Fruit fly (Drosophila melanogaster): ENCODE measurements around the gene COX7B.

COX7B gene

DNA sequence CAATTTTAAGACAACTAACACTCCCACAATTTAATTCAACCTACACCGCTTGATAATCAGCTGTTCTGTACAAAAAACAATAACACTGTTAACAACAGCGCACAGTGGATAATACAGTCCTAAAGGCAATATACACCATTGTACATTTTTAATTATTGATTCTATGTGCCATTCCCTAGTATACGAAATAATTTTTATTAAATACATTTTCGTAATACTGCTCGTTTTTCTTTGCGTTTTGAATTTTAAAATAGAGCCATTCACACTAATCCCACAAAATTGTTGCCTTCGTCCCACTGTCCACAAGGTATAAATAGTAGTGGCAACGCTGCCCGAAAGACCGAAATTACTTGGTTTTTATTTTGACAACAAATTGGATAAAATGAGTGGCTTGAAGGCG is 8.3 kb downstream of the COX7B start, which contains the start of the genes Coq4 and CG32176:
Gene Coq4 (minus strand): TSS at position 67 of the 400 bp plus-strand sequence.
Gene CG32176 (plus strand): TSS at position 314 of the 400 bp plus-strand sequence.
- TF ChIP-seq CTCF (optimal IDR thresholded peaks at IDR 0.05) (no peak), CG8478 (optimal IDR thresholded peaks at IDR 0.05) (no peak)

DNA sequence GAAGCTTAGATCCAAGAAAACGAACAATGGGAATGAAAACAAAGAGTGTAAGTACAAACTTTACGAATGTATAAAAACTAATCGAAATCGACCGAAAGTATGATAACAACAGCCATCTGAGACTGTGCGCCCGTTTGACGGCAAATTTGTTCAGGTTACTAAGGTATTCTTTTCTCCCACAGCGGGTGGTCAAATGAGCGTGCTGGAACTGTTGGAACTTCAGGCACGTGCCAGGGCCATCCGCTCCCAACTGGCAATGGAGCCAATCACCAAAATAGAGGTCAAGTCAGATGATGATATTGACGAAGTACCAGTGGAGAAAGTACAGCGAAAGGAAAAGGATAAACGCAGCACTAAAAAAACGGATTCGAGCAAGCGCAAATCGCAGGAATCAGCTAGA is 11.1 kb downstream of the COX7B start, which contains the start of gene CG12229:
Gene CG12229 (minus strand): TSS at position 101 of the 400 bp plus-strand sequence.
- TF ChIP-seq CG8478 (optimal IDR thresholded peaks at IDR 0.05) (no peak), CTCF (optimal IDR thresholded peaks at IDR 0.05) (no peak)

DNA sequence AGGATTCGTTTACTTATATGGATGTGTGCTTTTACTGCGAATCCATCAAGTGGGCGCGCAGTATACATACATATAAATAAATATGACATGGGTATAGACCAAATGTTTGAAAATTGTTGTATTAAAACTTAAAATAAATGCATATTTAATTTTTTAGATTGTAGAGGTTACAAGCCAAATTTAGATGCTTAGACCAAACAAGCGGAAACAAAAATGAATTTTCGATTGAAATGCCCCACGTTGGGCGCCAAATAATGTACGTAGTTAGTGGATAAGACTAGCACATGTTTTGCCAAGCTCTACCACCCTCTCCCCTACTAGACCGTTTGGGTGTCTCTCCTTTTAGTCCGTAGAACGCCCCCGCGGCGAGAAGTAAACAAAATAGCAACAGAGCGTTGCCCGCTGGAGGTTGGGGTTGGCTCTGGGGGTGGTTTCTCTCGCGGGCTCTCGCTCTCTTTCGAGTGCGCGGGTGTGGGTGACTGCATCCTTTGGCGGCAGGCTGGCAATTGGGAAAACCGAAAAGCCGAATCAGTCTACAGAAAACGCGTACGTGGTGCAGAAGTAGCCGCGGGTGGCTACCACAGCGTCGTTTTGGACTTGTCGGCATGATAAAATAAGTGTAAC is 13.7 kb downstream of the COX7B start, which contains the start of gene CG18265:
Gene CG18265 (plus strand): TSS at position 530 of the 624 bp plus-strand sequence.
- TF ChIP-seq CG8478 (optimal IDR thresholded peaks at IDR 0.05) (no peak), CTCF (optimal IDR thresholded peaks at IDR 0.05) (no peak)

DNA sequence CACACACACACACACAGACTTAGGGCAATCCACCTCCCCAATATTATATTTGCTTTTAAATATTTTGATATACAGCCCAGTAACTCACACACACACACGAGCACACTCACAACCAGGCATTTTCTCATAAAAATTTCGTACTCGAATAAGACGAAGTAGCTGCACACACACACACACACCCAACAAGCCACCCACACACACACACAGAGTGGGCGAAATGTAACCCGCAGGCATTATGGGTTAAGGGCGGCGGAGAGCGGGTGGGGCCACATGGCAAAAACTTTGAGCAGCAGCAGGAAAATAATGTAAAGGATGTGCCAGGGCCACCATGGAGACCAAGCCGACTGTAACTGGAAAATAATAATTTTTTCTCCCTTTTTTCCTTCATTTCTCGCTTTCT is 16.3 kb downstream of the COX7B start:
- no peak for TF ChIP-seq CG8478 (optimal IDR thresholded peaks at IDR 0.05)
- no peak for TF ChIP-seq CTCF (optimal IDR thresholded peaks at IDR 0.05)

DNA sequence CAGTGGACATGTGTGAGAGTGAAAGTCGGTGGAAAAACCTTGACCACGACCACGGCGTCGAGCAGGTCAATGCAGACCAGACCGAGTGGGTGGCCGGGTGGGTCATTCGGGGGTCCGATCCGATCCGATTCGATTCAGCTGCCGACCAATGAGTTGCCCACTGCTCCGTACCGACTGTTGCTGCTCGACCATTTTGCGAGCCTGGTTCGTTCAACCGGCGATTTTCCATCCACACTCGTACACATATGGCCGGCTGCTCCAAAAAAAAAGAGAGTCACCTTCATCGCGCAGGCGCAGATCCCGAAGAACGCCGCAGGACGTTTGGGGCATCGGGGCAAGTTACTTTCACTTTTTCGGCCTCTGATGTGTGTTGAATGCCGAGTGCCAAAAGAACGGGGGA is 19.3 kb downstream of the COX7B start:
- no peak for TF ChIP-seq CTCF (optimal IDR thresholded peaks at IDR 0.05)

DNA sequence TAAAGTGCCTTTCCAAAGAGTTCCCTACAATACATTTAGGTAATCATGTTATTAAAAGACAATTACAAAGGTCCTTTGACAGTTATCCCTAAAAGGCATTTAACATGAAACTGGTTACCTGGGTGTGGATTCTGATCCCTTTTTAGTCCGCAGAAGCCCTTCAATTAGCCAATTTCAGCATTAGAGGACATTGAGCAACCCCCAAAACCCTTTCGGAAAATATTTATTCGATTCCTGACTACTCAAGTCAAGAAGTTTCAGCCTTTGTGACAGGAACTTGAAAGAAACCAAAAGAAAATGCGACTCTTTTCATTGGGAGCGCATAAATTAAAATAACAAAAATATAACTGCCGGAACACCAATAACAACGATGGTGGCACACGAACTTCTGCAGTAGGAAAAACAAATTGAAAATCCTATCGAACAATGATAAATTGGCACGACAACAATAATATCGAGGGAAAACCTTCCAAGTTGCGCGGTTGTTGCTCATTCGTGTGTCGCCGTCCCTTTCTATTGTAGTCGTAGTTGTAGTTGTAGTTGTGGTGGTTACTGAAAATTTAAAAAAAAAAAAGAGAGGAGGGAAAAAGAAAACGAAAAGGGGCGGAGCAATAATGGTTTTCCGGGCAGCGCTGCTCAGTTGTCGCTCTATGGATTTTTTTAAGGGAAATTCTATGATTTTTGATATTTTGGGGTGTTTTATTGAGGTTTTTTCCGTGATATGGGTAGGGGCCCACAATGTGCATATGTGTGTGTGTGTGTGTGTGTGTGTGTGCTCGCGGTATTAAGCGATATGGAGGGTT is 20.6 kb downstream of the COX7B start:
- no peak for TF ChIP-seq CG8478 (optimal IDR thresholded peaks at IDR 0.05)
- no peak for TF ChIP-seq CTCF (optimal IDR thresholded peaks at IDR 0.05)

DNA sequence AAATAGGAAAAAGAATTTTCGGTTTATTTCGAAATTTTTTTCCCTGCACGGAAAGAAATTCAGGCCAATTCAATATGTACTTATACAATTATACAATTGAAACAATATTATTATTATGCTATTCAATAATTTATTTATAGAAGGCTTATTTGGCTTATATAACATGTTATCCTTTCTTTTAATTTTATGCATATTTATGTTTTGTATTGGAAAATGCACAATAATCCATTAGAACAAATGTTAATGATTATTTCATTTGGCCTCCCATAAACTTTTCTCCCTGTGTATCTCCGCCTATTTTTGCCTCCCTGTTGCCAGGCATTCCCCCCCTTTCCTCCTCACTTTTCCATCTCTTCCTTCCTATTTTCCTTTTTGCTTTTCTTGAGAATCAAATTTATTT is 22.6 kb downstream of the COX7B start:
- TF ChIP-seq CG8478 (optimal IDR thresholded peaks at IDR 0.05), result no peak
- TF ChIP-seq CTCF (optimal IDR thresholded peaks at IDR 0.05), result no peak

DNA sequence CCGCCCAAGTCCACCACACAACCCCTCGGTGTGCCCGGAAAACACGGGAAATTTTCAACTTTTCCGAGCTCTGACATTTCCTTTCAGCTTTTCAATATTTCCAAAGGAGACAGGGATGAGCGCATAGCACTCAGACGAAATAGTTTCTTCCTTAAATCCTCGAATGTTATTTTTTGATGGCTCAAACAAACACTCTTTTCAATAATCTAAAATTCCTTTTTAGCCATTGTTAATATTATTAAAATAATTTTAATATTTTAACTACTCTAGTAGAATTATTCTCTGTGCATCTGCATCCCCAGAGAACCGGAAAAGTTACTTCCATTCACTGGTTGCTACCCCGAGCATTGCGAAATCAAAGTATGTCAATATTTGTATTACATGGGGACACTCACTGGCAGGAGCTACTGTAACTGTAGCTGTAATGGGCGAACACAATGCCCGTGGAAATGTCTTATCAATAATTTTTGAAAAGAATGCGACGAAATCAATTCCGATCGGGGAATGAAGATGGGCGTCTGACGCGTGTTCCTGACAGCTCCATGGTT is 32.5 kb downstream of the COX7B start:
- TF ChIP-seq CG8478 (optimal IDR thresholded peaks at IDR 0.05) (no peak), CTCF (optimal IDR thresholded peaks at IDR 0.05) (no peak)

DNA sequence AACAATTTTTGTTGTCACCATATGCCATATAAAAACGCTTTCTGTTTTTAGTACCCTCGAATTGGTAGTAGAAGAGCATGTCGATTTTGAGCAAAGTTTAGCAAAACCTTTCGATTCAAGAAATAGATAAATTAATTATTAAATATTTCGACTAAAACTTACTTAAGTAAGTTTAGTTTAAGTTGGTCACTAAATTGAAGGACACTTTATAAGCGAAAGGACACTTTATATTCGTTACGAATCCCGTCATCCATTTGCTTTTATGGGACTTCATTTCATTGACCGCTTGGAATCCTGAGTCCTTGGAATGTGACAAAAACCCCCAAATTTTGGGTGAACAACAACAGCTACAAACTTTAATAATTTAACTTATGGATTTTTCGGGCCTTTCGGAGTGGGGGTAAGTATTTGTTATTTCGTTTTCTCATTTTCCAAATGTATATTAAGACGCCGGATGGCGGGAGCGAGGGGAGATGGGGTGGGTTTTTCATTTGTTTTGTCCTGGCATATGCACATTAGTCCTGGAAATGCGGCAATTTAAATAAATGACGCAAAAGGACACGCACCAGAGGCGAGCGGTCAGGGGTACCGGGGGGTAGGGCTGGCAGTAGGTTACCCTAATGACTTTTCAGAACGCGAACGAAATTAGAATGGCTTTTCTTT is 33.7 kb downstream of the COX7B start:
- TF ChIP-seq CTCF (optimal IDR thresholded peaks at IDR 0.05) (no peak), CG8478 (optimal IDR thresholded peaks at IDR 0.05) (no peak)

DNA sequence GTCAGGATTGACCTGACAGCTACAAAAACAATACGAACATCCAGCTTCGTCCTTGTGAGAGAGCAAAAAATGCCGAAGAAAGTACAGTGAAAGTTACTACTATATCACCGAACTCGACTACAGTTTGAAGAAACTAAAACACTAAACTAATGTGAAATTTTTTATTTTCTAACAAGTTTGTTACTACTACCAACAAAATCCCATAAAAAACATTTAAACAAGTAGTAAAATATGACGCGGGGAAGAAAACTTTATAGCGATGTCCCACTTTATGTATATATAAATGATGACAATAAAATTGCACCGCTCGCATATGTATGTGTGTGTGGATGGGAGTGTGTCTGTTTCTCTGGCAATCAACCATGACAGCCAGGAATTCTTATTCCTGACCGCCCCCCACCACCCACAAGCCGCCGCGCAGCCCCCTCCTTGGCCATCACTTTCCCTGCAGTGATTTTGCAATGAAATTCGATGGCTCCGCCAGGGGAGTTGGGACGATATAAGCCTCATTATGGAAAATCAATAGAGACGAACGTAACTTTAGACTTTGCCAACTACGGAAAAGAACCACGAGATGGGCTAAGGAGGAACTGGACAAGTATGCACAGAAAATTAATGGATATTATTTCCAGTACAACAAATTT is 36.2 kb downstream of the COX7B start:
- no peak for TF ChIP-seq CG8478 (optimal IDR thresholded peaks at IDR 0.05)
- TF ChIP-seq CTCF (optimal IDR thresholded peaks at IDR 0.05), result no peak

DNA sequence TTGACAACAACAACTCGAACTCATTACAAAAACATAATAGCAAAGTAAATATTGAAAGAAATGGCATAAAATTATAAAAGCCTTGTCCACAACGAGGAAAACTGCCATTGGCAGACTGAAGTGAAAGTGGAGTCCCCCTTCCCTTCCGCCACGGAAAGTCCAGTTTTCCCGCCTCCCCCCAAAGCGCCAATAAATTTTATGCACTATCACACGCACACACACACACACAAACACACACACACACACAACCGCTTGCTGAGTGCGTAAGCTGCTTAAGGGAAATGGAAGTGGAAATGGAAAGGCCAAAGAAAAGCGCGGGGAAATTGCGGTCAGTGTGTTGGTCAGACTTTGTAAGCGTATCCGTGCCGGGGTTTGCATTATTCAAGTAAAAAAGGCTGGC is 37.2 kb downstream of the COX7B start:
- TF ChIP-seq CG8478 (optimal IDR thresholded peaks at IDR 0.05), result no peak
- no peak for TF ChIP-seq CTCF (optimal IDR thresholded peaks at IDR 0.05)

DNA sequence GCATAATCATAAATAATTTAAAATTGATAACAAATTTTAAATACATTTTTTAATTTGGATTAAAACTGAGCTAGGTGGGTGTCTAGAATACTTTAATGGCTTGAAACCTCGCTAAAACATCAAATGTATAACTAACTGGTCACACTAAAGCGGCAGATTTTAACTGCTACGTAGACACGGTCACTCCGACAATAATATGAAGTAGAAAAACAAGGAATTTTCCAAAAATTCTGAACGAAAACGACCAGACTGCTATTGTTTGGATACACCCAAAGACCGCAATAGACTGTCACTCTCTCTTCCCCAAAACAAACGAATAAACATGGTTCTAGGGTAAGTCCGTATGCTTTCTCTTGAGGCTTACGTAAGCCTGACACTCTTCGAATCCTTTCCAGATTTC is 40.5 kb downstream of the COX7B start, which contains the start of gene QIL1:
Gene QIL1 (plus strand): TSS at position 142 of the 400 bp plus-strand sequence.
- TF ChIP-seq CG8478 (optimal IDR thresholded peaks at IDR 0.05), result no peak
- peak in 1 of 2 experiments; percentile 61 for TF ChIP-seq CTCF (optimal IDR thresholded peaks at IDR 0.05)

DNA sequence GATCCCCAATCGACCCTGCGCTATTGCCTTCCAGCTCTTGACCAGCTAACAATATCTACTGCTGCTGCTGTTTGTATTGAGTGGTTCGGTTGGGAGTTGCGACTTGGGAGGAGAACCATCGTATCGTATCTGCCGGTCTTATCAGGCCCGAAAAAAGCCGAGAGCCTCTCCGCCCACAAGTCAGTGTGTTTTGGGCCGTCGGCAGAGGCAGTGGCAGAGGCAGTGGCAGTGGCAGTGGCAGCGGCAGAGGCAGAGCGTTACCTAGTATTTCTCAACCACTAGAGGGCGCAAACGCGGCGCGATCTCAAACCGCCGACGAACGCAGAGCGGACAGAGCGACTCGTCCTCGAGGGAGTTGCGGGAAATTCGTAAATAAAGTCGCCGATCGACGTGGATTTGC is 44.8 kb downstream of the COX7B start, which contains the start of gene SecCl:
Gene SecCl (plus strand): TSS at position 18 of the 400 bp plus-strand sequence.
- TF ChIP-seq CTCF (optimal IDR thresholded peaks at IDR 0.05) (peak; percentile 60 to 67), CG8478 (optimal IDR thresholded peaks at IDR 0.05) (no peak)

DNA sequence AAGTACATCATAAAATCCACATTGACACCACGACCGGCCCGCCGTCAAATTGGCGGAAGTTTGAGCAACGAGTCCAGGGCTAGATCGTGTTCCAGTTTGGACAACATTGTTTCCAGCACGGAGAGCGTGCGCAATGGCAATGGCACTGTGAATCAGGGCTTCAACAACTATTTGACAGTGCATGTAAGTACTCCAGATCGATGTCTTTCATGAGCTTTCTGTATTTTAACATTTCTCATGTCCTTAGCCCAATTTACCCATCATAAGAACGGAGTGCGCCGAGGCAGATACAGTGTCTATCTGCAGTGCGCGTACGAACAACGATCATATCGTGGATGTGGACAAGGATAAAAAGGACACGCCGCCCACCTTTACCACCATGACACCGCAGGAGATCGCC is 48.6 kb downstream of the COX7B start:
- TF ChIP-seq CTCF (optimal IDR thresholded peaks at IDR 0.05) (no peak), CG8478 (optimal IDR thresholded peaks at IDR 0.05) (no peak)

Measured in S2 (cell line).